Worm (Caenorhabditis elegans) whole organism, L2 larva: ENCODE results near the gene ttr-44.
A peak's percentile ranks its signal among the peaks of the same experiment; 100 is the strongest.

Experiments used
- C34F6.9 ChIP-seq: fragments of 150-350 bp; optimal IDR thresholded peaks from 2 replicates; lab custom pipeline; 2014; ENCODE audit warnings: missing biosample characterization, missing genetic modification characterization
- F13H6.1 ChIP-seq: sonication (generic microtip); optimal IDR thresholded peaks from 2 replicates; lab custom pipeline; 2016; ENCODE audit warnings: missing genetic modification characterization, missing compliant biosample characterization
- R02D3.7 ChIP-seq: fragments of 150-350 bp; optimal IDR thresholded peaks from 2 replicates; lab custom pipeline; 2014; ENCODE audit warnings: missing biosample characterization, missing genetic modification characterization
- Y55F3AM.14 ChIP-seq: fragments of 200-800 bp; sonication (Bioruptor generic); optimal IDR thresholded peaks from 2 replicates; lab custom pipeline; 2018; ENCODE audit warnings: mild to moderate bottlenecking, missing genetic modification characterization, missing compliant biosample characterization
- ZK546.5 ChIP-seq: sonication (generic microtip); optimal IDR thresholded peaks from 2 replicates; lab custom pipeline; 2017; ENCODE audit warnings: missing biosample characterization, missing genetic modification characterization
- alr-1 ChIP-seq: fragments of 150-350 bp; optimal IDR thresholded peaks from 2 replicates; lab custom pipeline; 2014; ENCODE audit warnings: missing biosample characterization, missing genetic modification characterization
- aly-2 ChIP-seq: fragments of 150-350 bp; optimal IDR thresholded peaks from 2 replicates; lab custom pipeline; 2014; ENCODE audit warnings: missing biosample characterization, missing genetic modification characterization
- ceh-16 ChIP-seq: fragments of 150-350 bp; optimal IDR thresholded peaks from 2 replicates; lab custom pipeline; 2014; ENCODE audit warnings: missing biosample characterization, missing genetic modification characterization
- ceh-82 ChIP-seq: fragments of 150-350 bp; optimal IDR thresholded peaks from 2 replicates; lab custom pipeline; 2014; ENCODE audit warnings: missing biosample characterization, missing genetic modification characterization
- crh-2 ChIP-seq: sonication (generic microtip); optimal IDR thresholded peaks from 2 replicates; lab custom pipeline; 2017; ENCODE audit warnings: missing biosample characterization, missing genetic modification characterization
- dmd-4 ChIP-seq: sonication (generic microtip); optimal IDR thresholded peaks from 2 replicates; lab custom pipeline; 2017; ENCODE audit warnings: missing biosample characterization, missing genetic modification characterization
- egl-27 ChIP-seq: sonication (generic microtip); optimal IDR thresholded peaks from 3 replicates; lab custom pipeline; 2017; ENCODE audit warnings: missing biosample characterization, missing genetic modification reagents, missing genetic modification characterization
- elt-1 ChIP-seq: fragments of 150-350 bp; optimal IDR thresholded peaks from 2 replicates; lab custom pipeline; 2014; ENCODE audit warnings: missing biosample characterization, missing genetic modification characterization
- fos-1 ChIP-seq: fragments of 150-350 bp; optimal IDR thresholded peaks from 2 replicates; lab custom pipeline; 2014; ENCODE audit warnings: missing biosample characterization, missing genetic modification characterization
- gmeb-1 ChIP-seq: fragments of 150-350 bp; optimal IDR thresholded peaks from 2 replicates; lab custom pipeline; 2014; ENCODE audit warnings: missing biosample characterization, missing genetic modification characterization
- lin-11 ChIP-seq: fragments of 150-350 bp; sonication (generic microtip); optimal IDR thresholded peaks from 2 replicates; lab custom pipeline; 2014; ENCODE audit warnings: missing biosample characterization, missing genetic modification characterization, inconsistent platforms, mixed read lengths
- lin-13 ChIP-seq: fragments of 150-350 bp; optimal IDR thresholded peaks from 2 replicates; lab custom pipeline; 2014; ENCODE audit warnings: missing biosample characterization, missing genetic modification reagents, missing genetic modification characterization
- lin-39 ChIP-seq: fragments of 150-350 bp; optimal IDR thresholded peaks from 2 replicates; lab custom pipeline; 2014; ENCODE audit warnings: missing biosample characterization, missing genetic modification reagents, missing genetic modification characterization
- lsy-2 ChIP-seq, 2 experiments: fragments of 150-350 bp in 1 of 2; sonication (generic microtip) in 1 of 2; optimal IDR thresholded peaks; 2 replicates each; lab custom pipeline; 2014 to 2017; ENCODE audit warnings: missing biosample characterization in 2 of 2, missing genetic modification characterization in 2 of 2
- mab-5 ChIP-seq: fragments of 150-350 bp; optimal IDR thresholded peaks from 2 replicates; lab custom pipeline; 2014; ENCODE audit warnings: missing biosample characterization, missing genetic modification characterization
- mbf-1 ChIP-seq: sonication (generic microtip); optimal IDR thresholded peaks from 2 replicates; lab custom pipeline; 2017; ENCODE audit warnings: missing biosample characterization, missing genetic modification characterization
- nhr-10 ChIP-seq: sonication (generic microtip); optimal IDR thresholded peaks from 2 replicates; lab custom pipeline; 2017; ENCODE audit warnings: missing biosample characterization, missing genetic modification characterization
- nhr-12 ChIP-seq: fragments of 150-350 bp; optimal IDR thresholded peaks from 2 replicates; lab custom pipeline; 2014; ENCODE audit warnings: missing biosample characterization, missing genetic modification characterization
- nhr-129 ChIP-seq: fragments of 150-350 bp; optimal IDR thresholded peaks from 2 replicates; lab custom pipeline; 2014; ENCODE audit warnings: missing biosample characterization, missing genetic modification characterization
- nhr-21 ChIP-seq: fragments of 150-350 bp; optimal IDR thresholded peaks from 2 replicates; lab custom pipeline; 2014; ENCODE audit warnings: missing biosample characterization, missing genetic modification characterization
- nhr-23 ChIP-seq: fragments of 150-350 bp; optimal IDR thresholded peaks from 2 replicates; lab custom pipeline; 2014; ENCODE audit warnings: missing biosample characterization, missing genetic modification reagents, missing genetic modification characterization
- nhr-237 ChIP-seq: fragments of 150-350 bp; optimal IDR thresholded peaks from 2 replicates; lab custom pipeline; 2014; ENCODE audit warnings: missing biosample characterization, missing genetic modification characterization
- nhr-25 ChIP-seq: fragments of 150-350 bp; sonication (generic microtip); optimal IDR thresholded peaks from 3 replicates; lab custom pipeline; 2014; ENCODE audit warnings: missing biosample characterization, missing genetic modification characterization
- nhr-6 ChIP-seq: fragments of 150-350 bp; optimal IDR thresholded peaks from 2 replicates; lab custom pipeline; 2014; ENCODE audit warnings: missing biosample characterization, missing genetic modification characterization
- peb-1 ChIP-seq: fragments of 150-350 bp; optimal IDR thresholded peaks from 2 replicates; lab custom pipeline; 2014; ENCODE audit warnings: missing biosample characterization, missing genetic modification characterization
- sem-4 ChIP-seq: fragments of 150-350 bp; optimal IDR thresholded peaks from 2 replicates; lab custom pipeline; 2014; ENCODE audit warnings: missing biosample characterization, missing genetic modification reagents, missing genetic modification characterization
- skn-1 ChIP-seq: sonication (generic microtip); optimal IDR thresholded peaks from 2 replicates; lab custom pipeline; 2017; ENCODE audit warnings: missing biosample characterization, missing genetic modification characterization
- sma-3 ChIP-seq: sonication (generic microtip); optimal IDR thresholded peaks from 2 replicates; lab custom pipeline; 2016; ENCODE audit warnings: missing genetic modification reagents, missing genetic modification characterization, missing compliant biosample characterization
- sma-9 ChIP-seq, 2 experiments: fragments of 150-350 bp in 1 of 2; sonication (generic microtip) in 1 of 2; optimal IDR thresholded peaks; 2 replicates each; lab custom pipeline; 2014 to 2016; ENCODE audit warnings: missing genetic modification characterization in 2 of 2, mild to moderate bottlenecking in 1 of 2, missing biosample characterization in 1 of 2, missing compliant biosample characterization in 1 of 2, missing genetic modification reagents in 1 of 2, moderate library complexity in 1 of 2
- snpc-4 ChIP-seq: fragments of 150-350 bp; optimal IDR thresholded peaks from 2 replicates; lab custom pipeline; 2014; ENCODE audit warnings: missing biosample characterization, missing genetic modification characterization
- unc-39 ChIP-seq: fragments of 150-350 bp; optimal IDR thresholded peaks from 2 replicates; lab custom pipeline; 2014; ENCODE audit warnings: missing biosample characterization, missing genetic modification characterization
- unc-55 ChIP-seq: fragments of 150-350 bp; sonication (generic microtip); optimal IDR thresholded peaks from 3 replicates; lab custom pipeline; 2014; ENCODE audit warnings: missing biosample characterization, missing genetic modification reagents, missing genetic modification characterization
- zag-1 ChIP-seq: fragments of 150-350 bp; optimal IDR thresholded peaks from 2 replicates; lab custom pipeline; 2014; ENCODE audit warnings: missing biosample characterization, missing genetic modification characterization
- ztf-1 ChIP-seq: fragments of 200-800 bp; sonication (Bioruptor generic); conservative IDR thresholded peaks from 2 replicates; pipeline ENCODE4 v1.3.6; 2022; ENCODE audit warnings: missing genetic modification characterization, missing compliant biosample characterization
- ztf-11 ChIP-seq: sonication (generic microtip); optimal IDR thresholded peaks from 2 replicates; lab custom pipeline; 2017; ENCODE audit warnings: missing biosample characterization, missing genetic modification characterization

ttr-44 gene

ce11 chrV:13530698-13531097 is at the start of gene ttr-44:
Gene ttr-44 (minus strand): TSS chrV:13530744.
- TF ChIP-seq lsy-2 (tag; optimal IDR thresholded peaks at IDR 0.05; lab: Kevin White, UChicago) (no peak), fos-1 (peak; percentile 93), unc-55 (GFP tag; lab: Kevin White, UChicago) (no peak), aly-2 (no peak)

DNA sequence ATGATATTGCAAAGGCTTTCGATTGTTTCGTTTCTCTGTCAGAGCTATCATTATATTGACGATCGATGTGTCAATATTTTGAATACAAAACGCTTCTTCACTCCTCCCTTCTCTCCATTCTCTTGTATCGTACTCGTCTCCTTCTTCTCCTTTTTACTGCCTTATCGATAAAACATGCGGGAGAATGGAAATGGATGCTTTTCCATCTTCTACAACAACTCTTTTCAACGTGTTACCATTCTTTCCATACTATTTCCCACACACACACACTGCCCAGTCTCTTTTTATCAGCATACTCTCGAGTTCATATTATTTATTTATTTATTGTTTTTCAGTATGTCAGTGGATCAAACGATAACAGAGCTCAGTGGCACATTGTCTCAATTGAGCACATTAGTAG is 48.1 kb upstream of the ttr-44 start, which contains the start of gene C50B8.6:
TSS of gene C50B8.6 (plus strand) at position 336 of the 400 bp plus-strand sequence.
- TF ChIP-seq fos-1 = peak; percentile 60
- TF ChIP-seq gmeb-1 (tag; lab: Kevin White, UChicago) = no peak
- TF ChIP-seq ceh-82 (tag; lab: Kevin White, UChicago) = no peak
- no peak for TF ChIP-seq skn-1 (tag; lab: Kevin White, UChicago)
- no peak for TF ChIP-seq lsy-2 (tag; optimal IDR thresholded peaks at IDR 0.05; lab: Kevin White, UChicago)
- no peak for TF ChIP-seq peb-1 (tag; lab: Kevin White, UChicago)

DNA sequence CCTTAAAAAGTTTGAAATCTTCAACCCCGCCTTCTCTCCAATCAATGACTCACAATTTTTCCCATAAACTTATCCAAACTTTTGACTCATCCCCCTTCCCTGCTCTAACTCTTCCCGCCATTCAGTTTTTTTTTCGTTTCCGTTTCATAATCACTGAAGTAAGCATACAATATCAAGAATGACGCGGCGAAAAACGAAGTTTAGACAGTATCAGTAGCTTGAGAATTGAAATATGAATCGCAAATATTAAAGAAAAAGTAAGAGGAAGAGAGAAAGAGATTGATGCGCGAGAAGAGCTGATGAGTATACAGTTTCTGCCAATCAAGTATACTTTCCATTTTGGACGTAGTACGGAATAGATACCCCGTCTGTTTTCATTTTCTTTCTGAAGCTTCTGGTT is 46.9 kb upstream of the ttr-44 start:
- TF ChIP-seq fos-1 (peak; percentile 88), lsy-2 (tag; optimal IDR thresholded peaks at IDR 0.05; lab: Kevin White, UChicago) (no peak)

ce11 chrV:13576828-13577227 is 46.3 kb upstream of the ttr-44 start:
- TF ChIP-seq lin-11 (tag; lab: Kevin White, UChicago) = no peak
- TF ChIP-seq fos-1 = peak; percentile 93
- TF ChIP-seq dmd-4 = no peak
- no peak for TF ChIP-seq lsy-2 (tag; optimal IDR thresholded peaks at IDR 0.05; lab: Kevin White, UChicago)
- no peak for TF ChIP-seq sma-3 (GFP tag; lab: Kevin White, UChicago)
- TF ChIP-seq C34F6.9 = no peak
- no peak for TF ChIP-seq Y55F3AM.14 (GFP tag; lab: Kevin White, UChicago)
- TF ChIP-seq gmeb-1 (tag; lab: Kevin White, UChicago) = peak; percentile 7
- TF ChIP-seq R02D3.7 (tag; lab: Kevin White, UChicago) = no peak
- no peak for TF ChIP-seq egl-27 (tag; lab: Kevin White, UChicago)
- TF ChIP-seq lin-39 = no peak
- no peak for TF ChIP-seq ztf-1 (GFP tag; lab: Robert Waterston, UW)
- no peak for TF ChIP-seq nhr-129
- no peak for TF ChIP-seq nhr-25
- TF ChIP-seq sma-9 (GFP tag; optimal IDR thresholded peaks at IDR 0.05; lab: Kevin White, UChicago) = peak; percentile 28
- TF ChIP-seq sma-9 (tag; optimal IDR thresholded peaks at IDR 0.05; lab: Kevin White, UChicago) = no peak
- TF ChIP-seq snpc-4 (tag; lab: Kevin White, UChicago) = no peak
- TF ChIP-seq zag-1 (tag; lab: Kevin White, UChicago) = no peak

DNA sequence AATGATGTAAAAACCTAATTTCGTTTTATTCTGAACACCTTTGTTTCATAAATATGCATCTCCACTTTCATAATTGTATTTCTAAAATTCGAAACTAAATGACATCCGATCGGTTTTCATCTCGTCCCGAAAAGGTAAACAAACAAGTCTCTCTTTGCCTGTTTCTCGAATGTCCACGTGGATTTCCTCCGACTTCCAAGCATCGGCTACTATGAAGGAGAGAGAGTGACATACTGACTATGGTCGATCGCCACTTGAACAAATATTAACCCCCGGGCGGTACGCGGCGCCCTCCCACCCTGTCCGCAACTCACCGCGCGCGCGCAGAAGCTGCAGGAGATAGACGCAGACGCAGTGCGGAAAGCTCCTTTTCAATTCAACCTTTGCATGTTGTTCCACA is 45.3 kb upstream of the ttr-44 start:
- TF ChIP-seq F13H6.1 (no peak), sem-4 (tag; lab: Kevin White, UChicago) (no peak), nhr-6 (no peak), C34F6.9 (no peak), ztf-1 (GFP tag; lab: Robert Waterston, UW) (no peak), lin-13 (GFP tag; lab: Kevin White, UChicago) (no peak)

ce11 chrV:13571714-13572258 is 41.2 kb upstream of the ttr-44 start, which contains the start of gene C50B8.4:
Gene C50B8.4 (plus strand): TSS chrV:13572012.
- no peak for TF ChIP-seq peb-1 (tag; lab: Kevin White, UChicago)
- peak; percentile 86 for TF ChIP-seq fos-1
- TF ChIP-seq, all 48 proteins: peak for 1

ce11 chrV:13568533-13568932 is 38.0 kb upstream of the ttr-44 start, which contains the start of the genes nuaf-1 and bir-2:
Gene nuaf-1 (minus strand): TSS chrV:13568630.
Gene bir-2 (plus strand): TSS chrV:13568850.
- TF ChIP-seq nhr-21 (tag; lab: Kevin White, UChicago) = peak; percentile 11
- TF ChIP-seq nhr-12 (tag; lab: Kevin White, UChicago) = no peak
- no peak for TF ChIP-seq nhr-23 (tag; lab: Kevin White, UChicago)
- TF ChIP-seq alr-1 (tag; lab: Kevin White, UChicago) = no peak
- no peak for TF ChIP-seq unc-39 (tag; lab: Kevin White, UChicago)
- no peak for TF ChIP-seq ztf-1 (GFP tag; lab: Robert Waterston, UW)
- no peak for TF ChIP-seq R02D3.7 (tag; lab: Kevin White, UChicago)
- TF ChIP-seq ceh-16 (tag; lab: Kevin White, UChicago) = no peak
- TF ChIP-seq C34F6.9 = peak; percentile 62
- TF ChIP-seq nhr-10 (tag; lab: Kevin White, UChicago) = no peak
- peak; percentile 40 for TF ChIP-seq nhr-129
- TF ChIP-seq ZK546.5 = no peak
- no peak for TF ChIP-seq mab-5 (tag; lab: Kevin White, UChicago)
- no peak for TF ChIP-seq nhr-237 (tag; lab: Kevin White, UChicago)
- no peak for TF ChIP-seq ztf-11 (tag; lab: Kevin White, UChicago)
- no peak for TF ChIP-seq snpc-4 (tag; lab: Kevin White, UChicago)
- no peak for TF ChIP-seq ceh-82 (tag; lab: Kevin White, UChicago)
- TF ChIP-seq peb-1 (tag; lab: Kevin White, UChicago) = no peak
- no peak for TF ChIP-seq Y55F3AM.14 (GFP tag; lab: Kevin White, UChicago)
- peak; percentile 67 for TF ChIP-seq crh-2 (tag; lab: Kevin White, UChicago)
- peak; percentile 78 for TF ChIP-seq unc-55 (GFP tag; lab: Kevin White, UChicago)
- no peak for TF ChIP-seq elt-1 (tag; lab: Kevin White, UChicago)
- no peak for TF ChIP-seq mbf-1
- no peak for TF ChIP-seq nhr-25
- no peak for TF ChIP-seq skn-1 (tag; lab: Kevin White, UChicago)
